Worm (Caenorhabditis elegans): ENCODE data around the gene mstr-2.

The mstr-2 gene

ce11 chrIII:4502559-4503240, 33.8 kb downstream of the mstr-2 start:
- TF ChIP-seq nhr-11 (tag; optimal IDR thresholded peaks at IDR 0.05): no peak
- peak; percentile 74 for TF ChIP-seq nhr-28 (tag; optimal IDR thresholded peaks at IDR 0.05)
- no peak for TF ChIP-seq daf-12 (tag; optimal IDR thresholded peaks at IDR 0.05)
- no peak for TF ChIP-seq unc-39 (tag; optimal IDR thresholded peaks at IDR 0.05)
- TF ChIP-seq arid-1 (GFP tag; conservative IDR thresholded peaks at IDR 0.05): no peak
- TF ChIP-seq dmd-8 (GFP tag; IDR thresholded peaks at IDR 0.05): no peak
- TF ChIP-seq mep-1 (tag; optimal IDR thresholded peaks at IDR 0.05): no peak
- TF ChIP-seq nhr-76 (tag; optimal IDR thresholded peaks at IDR 0.05): no peak
- TF ChIP-seq cey-2 (tag; optimal IDR thresholded peaks at IDR 0.05; ENCODE audit: borderline replicate concordance, insufficient read depth): no peak
- no peak for TF ChIP-seq zfp-2 (tag; optimal IDR thresholded peaks at IDR 0.05)
- no peak for TF ChIP-seq lim-7 (GFP tag; IDR thresholded peaks at IDR 0.05)
- TF ChIP-seq tag-97 (GFP tag; IDR thresholded peaks at IDR 0.05): no peak
- TF ChIP-seq spr-3 (GFP tag; optimal IDR thresholded peaks at IDR 0.05): no peak
- no peak for TF ChIP-seq zag-1 (tag; optimal IDR thresholded peaks at IDR 0.05)
- TF ChIP-seq nhr-6 (tag; optimal IDR thresholded peaks at IDR 0.05): no peak
- TF ChIP-seq Y75B8A.6 (GFP tag; IDR thresholded peaks at IDR 0.05): no peak
- peak; percentile 75 for TF ChIP-seq pqm-1 (tag; optimal IDR thresholded peaks at IDR 0.05)
- TF ChIP-seq ceh-20 (GFP tag; IDR thresholded peaks at IDR 0.05): no peak
- TF ChIP-seq snpc-1.2 (GFP tag; IDR thresholded peaks at IDR 0.05): no peak
- TF ChIP-seq T26A8.4 (GFP tag; IDR thresholded peaks at IDR 0.05): peak; percentile 50
- TF ChIP-seq madf-9 (GFP tag; conservative IDR thresholded peaks at IDR 0.05): peak; percentile 28; the same call in 1 of the 2 replicates
- no peak for TF ChIP-seq zip-11 (GFP tag; IDR thresholded peaks at IDR 0.05)
- no peak for TF ChIP-seq egl-27 (tag; optimal IDR thresholded peaks at IDR 0.05)
- no peak for TF ChIP-seq php-3 (GFP tag; IDR thresholded peaks at IDR 0.05)
- TF ChIP-seq tra-1 (GFP tag; IDR thresholded peaks at IDR 0.05): no peak
- TF ChIP-seq fos-1 (tag; optimal IDR thresholded peaks at IDR 0.05): no peak
- no peak for TF ChIP-seq spr-1 (tag; optimal IDR thresholded peaks at IDR 0.05)
- TF ChIP-seq nhr-237 (tag; optimal IDR thresholded peaks at IDR 0.05): no peak
- no peak for TF ChIP-seq nhr-41 (GFP tag; IDR thresholded peaks at IDR 0.05)
- TF ChIP-seq zip-2 (tag; optimal IDR thresholded peaks at IDR 0.05): no peak
- no peak for TF ChIP-seq rbr-2 (tag; optimal IDR thresholded peaks at IDR 0.05)
- no peak for TF ChIP-seq madf-5 (GFP tag; IDR thresholded peaks at IDR 0.05)
- TF ChIP-seq nhr-102 (tag; optimal IDR thresholded peaks at IDR 0.05): no peak
- no peak for TF ChIP-seq ZK337.2 (GFP tag; IDR thresholded peaks at IDR 0.05)
- TF ChIP-seq nhr-111 (GFP tag; optimal IDR thresholded peaks at IDR 0.05): no peak
- TF ChIP-seq lin-1 (GFP tag; IDR thresholded peaks at IDR 0.05): no peak
- no peak for TF ChIP-seq ztf-11 (tag; optimal IDR thresholded peaks at IDR 0.05)
- TF ChIP-seq hif-1 (tag; optimal IDR thresholded peaks at IDR 0.05): no peak
- TF ChIP-seq lin-29 (GFP tag; IDR thresholded peaks at IDR 0.05): no peak
- TF ChIP-seq T20F7.1 (GFP tag; optimal IDR thresholded peaks at IDR 0.05): peak; percentile 1
- no peak for TF ChIP-seq fkh-10 (GFP tag; optimal IDR thresholded peaks at IDR 0.05)
- TF ChIP-seq nhr-48 (tag; optimal IDR thresholded peaks at IDR 0.05): peak; percentile 76
- no peak for TF ChIP-seq ZK546.5 (tag; optimal IDR thresholded peaks at IDR 0.05)
- no peak for TF ChIP-seq mdt-29 (GFP tag; IDR thresholded peaks at IDR 0.05)
- no peak for TF ChIP-seq ceh-62 (tag; optimal IDR thresholded peaks at IDR 0.05)
- TF ChIP-seq duxl-1 (tag; optimal IDR thresholded peaks at IDR 0.05; ENCODE audit: poor library complexity): no peak
- no peak for TF ChIP-seq ceh-32 (tag; optimal IDR thresholded peaks at IDR 0.05; ENCODE audit: poor library complexity)
- peak; percentile 48 for TF ChIP-seq hlh-30 (tag; optimal IDR thresholded peaks at IDR 0.05; ENCODE audit: insufficient read depth)
- no peak for TF ChIP-seq pha-4 (GFP tag; IDR thresholded peaks at IDR 0.05)
- TF ChIP-seq pha-4 (tag; optimal IDR thresholded peaks at IDR 0.05): no peak
- TF ChIP-seq lsy-2 (tag; optimal IDR thresholded peaks at IDR 0.05): peak in 1 of 2 experiments; percentile 36

All from whole organism, L4 larva.